Fruit fly (Drosophila melanogaster): ENCODE results near the gene CG8043.

Gene CG8043

DNA sequence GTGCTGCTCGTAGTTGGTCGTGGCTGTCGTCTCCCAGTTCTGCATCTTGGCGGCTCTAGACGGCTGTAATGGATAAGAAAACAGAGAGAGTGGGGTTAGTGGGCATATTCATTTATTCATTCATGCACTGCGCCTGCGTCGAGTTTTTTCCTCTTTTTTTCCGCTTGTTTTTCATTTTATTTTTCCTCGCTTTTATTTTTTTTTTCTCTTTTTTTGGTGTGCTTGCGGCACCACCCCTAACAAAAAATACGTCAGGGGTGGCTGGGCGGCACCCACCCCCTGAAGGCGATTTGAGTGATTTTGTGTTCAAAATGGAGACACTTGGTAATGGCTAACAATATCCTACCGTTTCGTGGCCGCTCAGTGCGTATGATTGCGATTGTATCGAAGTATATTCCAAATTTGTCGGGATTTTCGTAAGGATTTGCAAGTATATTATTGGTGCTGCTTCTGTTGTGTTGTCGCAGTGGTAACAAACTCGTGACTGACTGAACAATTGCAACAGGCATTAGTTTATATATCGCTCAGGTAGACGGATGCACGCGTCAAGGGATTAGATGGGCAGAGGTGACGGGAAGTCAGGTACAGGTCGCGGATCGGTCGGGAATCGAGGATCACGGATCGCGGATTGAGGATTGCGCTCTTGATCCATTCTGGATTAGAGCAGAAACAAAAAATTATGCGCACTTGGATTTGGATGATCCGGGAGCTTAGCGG lies 17.6 kb downstream of the CG8043 start (continued):
- TF ChIP-seq ewg (GFP tag; optimal IDR thresholded peaks at IDR 0.05) (peak; percentile 68), CG4730 (GFP tag; IDR thresholded peaks at IDR 0.05) (no peak), CG15011 (GFP tag; optimal IDR thresholded peaks at IDR 0.05) (peak; percentile 2), CG13424 (tag; optimal IDR thresholded peaks at IDR 0.05) (no peak), Hey (tag; optimal IDR thresholded peaks at IDR 0.05) (no peak), CG6765 (GFP tag; optimal IDR thresholded peaks at IDR 0.05) (peak; percentile 89), Adf1 (GFP tag; IDR thresholded peaks at IDR 0.05) (peak; percentile 63; the same call in 1 of the 2 replicates), CG18599 (GFP tag; optimal IDR thresholded peaks at IDR 0.05) (no peak), BtbVII (GFP tag; optimal IDR thresholded peaks at IDR 0.05) (peak; percentile 84), Ets97D (GFP tag; optimal IDR thresholded peaks at IDR 0.05) (no peak), en (GFP tag; optimal IDR thresholded peaks at IDR 0.05) (no peak), disco-r (GFP tag; optimal IDR thresholded peaks at IDR 0.05) (no peak), CG18619 (GFP tag; optimal IDR thresholded peaks at IDR 0.05) (peak; percentile 29), Rfx (GFP tag; IDR thresholded peaks at IDR 0.05) (peak; percentile 66; the same call in 1 of the 2 replicates), az2 (GFP tag; optimal IDR thresholded peaks at IDR 0.05) (no peak), CG3281 (GFP tag; optimal IDR thresholded peaks at IDR 0.05) (no peak), E2f2 (GFP tag; IDR thresholded peaks at IDR 0.05) (no peak), lola (GFP tag; optimal IDR thresholded peaks at IDR 0.05) (no peak), CG9215 (GFP tag; IDR thresholded peaks at IDR 0.05) (no peak), CG9727 (GFP tag; optimal IDR thresholded peaks at IDR 0.05) (peak; percentile 42), tll (GFP tag; optimal IDR thresholded peaks at IDR 0.05) (peak in 1 of 2 experiments; percentile 80), CG34376 (GFP tag; optimal IDR thresholded peaks at IDR 0.05) (peak; percentile 95), CG17568 (GFP tag; optimal IDR thresholded peaks at IDR 0.05) (peak; percentile 44), Hr39 (optimal IDR thresholded peaks at IDR 0.05) (no peak), CG32532 (GFP tag; IDR thresholded peaks at IDR 0.05) (peak; percentile 74; the same call in 1 of the 2 replicates), CG12071 (GFP tag; optimal IDR thresholded peaks at IDR 0.05) (peak; percentile 63), so (GFP tag; IDR thresholded peaks at IDR 0.05) (peak; percentile 67; the same call in 1 of the 3 replicates), CrebB (tag; optimal IDR thresholded peaks at IDR 0.05) (peak; percentile 74), eve (GFP tag; optimal IDR thresholded peaks at IDR 0.05) (no peak), Fer1 (GFP tag; optimal IDR thresholded peaks at IDR 0.05) (no peak), C15 (GFP tag; IDR thresholded peaks at IDR 0.05) (peak; percentile 31; the same call in 1 of the 3 replicates), CG6813 (GFP tag; optimal IDR thresholded peaks at IDR 0.05) (peak; percentile 21), CG14014 (GFP tag; IDR thresholded peaks at IDR 0.05) (0 out of 2 replicates have a peak, but pooled peaks have one; percentile 45), CG4424 (GFP tag; optimal IDR thresholded peaks at IDR 0.05) (no peak), Oaz (GFP tag; IDR thresholded peaks at IDR 0.05) (0 out of 2 replicates have a peak, but pooled peaks have one; percentile 18), sug (tag; optimal IDR thresholded peaks at IDR 0.05) (no peak), MTF-1 (GFP tag; optimal IDR thresholded peaks at IDR 0.05; ENCODE audit: borderline replicate concordance) (peak; percentile 9), CG17359 (tag; optimal IDR thresholded peaks at IDR 0.05) (peak; percentile 84), chif (GFP tag; optimal IDR thresholded peaks at IDR 0.05) (no peak), sd (tag; optimal IDR thresholded peaks at IDR 0.05) (no peak), CG13775 (GFP tag; optimal IDR thresholded peaks at IDR 0.05) (peak; percentile 17), sens-2 (GFP tag; IDR thresholded peaks at IDR 0.05) (0 out of 2 replicates have a peak, but pooled peaks have one; percentile 17), CG2129 (GFP tag; IDR thresholded peaks at IDR 0.05; ENCODE audit: partially characterized antibody) (no peak), lmd (GFP tag; IDR thresholded peaks at IDR 0.05) (no peak), pfk (GFP tag; optimal IDR thresholded peaks at IDR 0.05) (peak; percentile 33), CG13624 (GFP tag; optimal IDR thresholded peaks at IDR 0.05) (no peak), Poxn (GFP tag; IDR thresholded peaks at IDR 0.05) (no peak), Hmr (GFP tag; optimal IDR thresholded peaks at IDR 0.05) (peak; percentile 80), schlank (tag; optimal IDR thresholded peaks at IDR 0.05) (peak; percentile 55)
